Worm (Caenorhabditis elegans) whole organism, L4 larva: Measurements from ENCODE around the gene Y32F6A.4.

Experiments
- F26F4.8 ChIP-seq: fragments of 200-800 bp; sonication (Bioruptor generic); conservative IDR thresholded peaks from 2 replicates; pipeline ENCODE4 v1.3.6; 2022; ENCODE audit warnings: missing genetic modification characterization, missing compliant biosample characterization
- ZK546.5 ChIP-seq, 2 experiments: sonication (generic microtip); optimal IDR thresholded peaks; 2 replicates each; lab custom pipeline; 2017; ENCODE audit warnings: missing biosample characterization in 2 of 2, missing genetic modification characterization in 2 of 2
- aha-1 ChIP-seq: fragments of 150-350 bp; peaks from one replicate; lab custom pipeline; 2014; ENCODE audit warnings: missing biosample characterization, missing genetic modification characterization
- aly-2 ChIP-seq: sonication (generic microtip); optimal IDR thresholded peaks from 2 replicates; lab custom pipeline; 2018; ENCODE audit warnings: missing biosample characterization, missing genetic modification characterization
- ama-1 ChIP-seq: fragments of 150-350 bp; optimal IDR thresholded peaks from 2 replicates; lab custom pipeline; 2014; ENCODE audit warnings: inconsistent platforms, mixed read lengths
- ces-1 ChIP-seq: fragments of 150-350 bp; sonication (generic microtip); optimal IDR thresholded peaks from 4 replicates; lab custom pipeline; 2014; ENCODE audit warnings: missing biosample characterization, missing genetic modification reagents, missing genetic modification characterization
- cey-2 ChIP-seq: sonication (generic microtip); optimal IDR thresholded peaks from 3 replicates; lab custom pipeline; 2017; ENCODE audit warnings: missing genetic modification characterization, mild to moderate bottlenecking, missing compliant biosample characterization, antibody characterized with exemption, borderline replicate concordance; ENCODE audit not compliant: insufficient read depth
- daf-12 ChIP-seq: fragments of 150-350 bp; optimal IDR thresholded peaks from 2 replicates; lab custom pipeline; 2014; ENCODE audit warnings: missing biosample characterization, missing genetic modification reagents, missing genetic modification characterization
- daf-19 ChIP-seq: fragments of 200-800 bp; sonication (Bioruptor generic); conservative IDR thresholded peaks from 2 replicates; pipeline ENCODE4 v1.3.6; 2022; ENCODE audit warnings: missing genetic modification characterization, missing compliant biosample characterization
- daf-8 ChIP-seq: fragments of 200-800 bp; sonication (Bioruptor generic); IDR thresholded peaks from 2 replicates; pipeline ENCODE4 v1.3.6; 2022; ENCODE audit warnings: missing genetic modification characterization, missing compliant biosample characterization
- dmd-6 ChIP-seq: fragments of 200-800 bp; sonication (Bioruptor generic); IDR thresholded peaks from 2 replicates; pipeline ENCODE4 v1.3.6; 2022; ENCODE audit warnings: missing genetic modification reagents, missing genetic modification characterization, missing compliant biosample characterization
- egl-27 ChIP-seq: sonication (generic microtip); optimal IDR thresholded peaks from 3 replicates; lab custom pipeline; 2017; ENCODE audit warnings: missing biosample characterization, missing genetic modification reagents, missing genetic modification characterization
- egl-43 ChIP-seq: fragments of 200-800 bp; sonication (Bioruptor generic); IDR thresholded peaks from 2 replicates; pipeline ENCODE4 v1.3.6; 2022; ENCODE audit warnings: missing genetic modification reagents, missing genetic modification characterization, missing compliant biosample characterization
- fkh-10 ChIP-seq: fragments of 150-350 bp; optimal IDR thresholded peaks from 2 replicates; lab custom pipeline; 2014; ENCODE audit warnings: missing biosample characterization, missing genetic modification reagents, missing genetic modification characterization
- hif-1 ChIP-seq, 2 experiments: sonication (generic microtip); optimal IDR thresholded peaks; 2 replicates each; lab custom pipeline; 2016 to 2017; ENCODE audit warnings: missing compliant biosample characterization in 2 of 2, missing genetic modification characterization in 2 of 2, missing genetic modification reagents in 2 of 2, missing genotype in 2 of 2, mild to moderate bottlenecking in 1 of 2
- hlh-11 ChIP-seq: fragments of 200-800 bp; sonication (Bioruptor generic); optimal IDR thresholded peaks from 2 replicates; lab custom pipeline; 2018; ENCODE audit warnings: mild to moderate bottlenecking, missing genetic modification characterization, missing compliant biosample characterization
- jun-1 ChIP-seq: fragments of 150-350 bp; optimal IDR thresholded peaks from 2 replicates; lab custom pipeline; 2014; ENCODE audit warnings: missing biosample characterization, missing genetic modification reagents, missing genetic modification characterization
- lin-15B ChIP-seq: fragments of 150-350 bp; sonication (generic microtip); optimal IDR thresholded peaks from 3 replicates; lab custom pipeline; 2014; ENCODE audit warnings: missing biosample characterization, missing genetic modification characterization
- lin-38 ChIP-seq: fragments of 200-800 bp; sonication (Bioruptor generic); IDR thresholded peaks from 2 replicates; pipeline ENCODE4 v1.3.6; 2022; ENCODE audit warnings: missing genetic modification reagents, missing genetic modification characterization, missing compliant biosample characterization
- lir-3 ChIP-seq: sonication (generic microtip); optimal IDR thresholded peaks from 2 replicates; lab custom pipeline; 2016; ENCODE audit warnings: mild to moderate bottlenecking, missing genetic modification characterization, missing compliant biosample characterization
- madf-5 ChIP-seq, 2 experiments: fragments of 200-800 bp; sonication (Bioruptor generic); IDR thresholded peaks; 2 replicates each; pipeline ENCODE4 v1.3.6; 2022; ENCODE audit warnings: missing compliant biosample characterization in 2 of 2, missing genetic modification characterization in 2 of 2
- mdl-1 ChIP-seq, 2 experiments: fragments of 150-350 bp in 1 of 2; sonication (generic microtip) in 1 of 2; optimal IDR thresholded peaks; 2 replicates each; lab custom pipeline; 2014 to 2017; ENCODE audit warnings: missing biosample characterization in 2 of 2, missing genetic modification characterization in 2 of 2
- mes-2 ChIP-seq: sonication (generic microtip); optimal IDR thresholded peaks from 2 replicates; lab custom pipeline; 2016; ENCODE audit warnings: missing genotype, mild to moderate bottlenecking, missing genetic modification characterization, missing compliant biosample characterization; ENCODE audit not compliant: poor library complexity, severe bottlenecking
- mxl-3 ChIP-seq: fragments of 200-800 bp; sonication (Bioruptor generic); optimal IDR thresholded peaks from 2 replicates; lab custom pipeline; 2018; ENCODE audit warnings: mild to moderate bottlenecking, missing genetic modification characterization, missing compliant biosample characterization
- nhr-102 ChIP-seq: sonication (generic microtip); optimal IDR thresholded peaks from 2 replicates; lab custom pipeline; 2016; ENCODE audit warnings: mild to moderate bottlenecking, missing genetic modification characterization, moderate library complexity, missing compliant biosample characterization
- nhr-11 ChIP-seq: fragments of 150-350 bp; optimal IDR thresholded peaks from 2 replicates; lab custom pipeline; 2014; ENCODE audit warnings: missing biosample characterization, missing genetic modification characterization
- nhr-28 ChIP-seq: fragments of 150-350 bp; optimal IDR thresholded peaks from 2 replicates; lab custom pipeline; 2014; ENCODE audit warnings: missing biosample characterization, missing genetic modification characterization
- pha-4 ChIP-seq, 2 experiments: fragments of 150-350 bp in 1 of 2; fragments of 200-800 bp in 1 of 2; sonication (Bioruptor generic) in 1 of 2; IDR thresholded peaks in 1 of 2; optimal IDR thresholded peaks in 1 of 2; 2 replicates each; pipeline versions ENCODE4 v1.3.6 to Lab custom; 2014 to 2022; ENCODE audit warnings: missing genetic modification characterization in 2 of 2, missing genetic modification reagents in 2 of 2, missing biosample characterization in 1 of 2, missing compliant biosample characterization in 1 of 2
- php-3 ChIP-seq: fragments of 200-800 bp; sonication (Bioruptor generic); IDR thresholded peaks from 2 replicates; pipeline ENCODE4 v1.3.6; 2022; ENCODE audit warnings: missing genetic modification reagents, missing genetic modification characterization, missing compliant biosample characterization
- pqm-1 ChIP-seq: sonication (generic microtip); optimal IDR thresholded peaks from 2 replicates; lab custom pipeline; 2017; ENCODE audit warnings: missing biosample characterization, missing genetic modification characterization
- rbr-2 ChIP-seq: sonication (generic microtip); optimal IDR thresholded peaks from 2 replicates; lab custom pipeline; 2016; ENCODE audit warnings: missing genotype, missing genetic modification characterization, missing compliant biosample characterization
- sdz-12 ChIP-seq: fragments of 200-800 bp; sonication (Bioruptor generic); optimal IDR thresholded peaks from 2 replicates; lab custom pipeline; 2018; ENCODE audit warnings: mild to moderate bottlenecking, missing genetic modification characterization, missing compliant biosample characterization
- set-16 ChIP-seq: fragments of 200-800 bp; sonication (Bioruptor generic); IDR thresholded peaks from 2 replicates; pipeline ENCODE4 v1.3.6; 2022; ENCODE audit warnings: missing genetic modification reagents, missing genetic modification characterization, missing compliant biosample characterization
- spr-3 ChIP-seq: fragments of 200-800 bp; sonication (Bioruptor generic); optimal IDR thresholded peaks from 2 replicates; lab custom pipeline; 2018; ENCODE audit warnings: mild to moderate bottlenecking, missing genetic modification characterization, missing compliant biosample characterization
- tag-97 ChIP-seq: fragments of 200-800 bp; sonication (Bioruptor generic); IDR thresholded peaks from 2 replicates; pipeline ENCODE4 v1.3.6; 2022; ENCODE audit warnings: missing genetic modification characterization, missing compliant biosample characterization
- unc-130 ChIP-seq: sonication (generic microtip); optimal IDR thresholded peaks from 2 replicates; lab custom pipeline; 2016; ENCODE audit warnings: missing genetic modification reagents, missing genetic modification characterization, missing compliant biosample characterization
- unc-62 ChIP-seq, 3 experiments: fragments of 150-350 bp in 1 of 3; sonication (generic microtip); optimal IDR thresholded peaks in 2 of 3; peaks in 1 of 3; 1 replicate in 1 of 3; 2 replicates in 2 of 3; lab custom pipeline; 2014 to 2017; ENCODE audit warnings: missing biosample characterization in 3 of 3, missing genetic modification characterization in 3 of 3, missing genetic modification reagents in 3 of 3, missing genotype in 1 of 3
- zag-1 ChIP-seq: fragments of 150-350 bp; optimal IDR thresholded peaks from 2 replicates; lab custom pipeline; 2014; ENCODE audit warnings: missing biosample characterization, missing genetic modification characterization
- zfp-2 ChIP-seq: sonication (generic microtip); optimal IDR thresholded peaks from 2 replicates; lab custom pipeline; 2016; ENCODE audit warnings: mild to moderate bottlenecking, missing genetic modification characterization, missing compliant biosample characterization
- ztf-11 ChIP-seq: fragments of 150-350 bp; optimal IDR thresholded peaks from 2 replicates; lab custom pipeline; 2014; ENCODE audit warnings: missing biosample characterization, missing genetic modification characterization

Y32F6A.4 gene

DNA sequence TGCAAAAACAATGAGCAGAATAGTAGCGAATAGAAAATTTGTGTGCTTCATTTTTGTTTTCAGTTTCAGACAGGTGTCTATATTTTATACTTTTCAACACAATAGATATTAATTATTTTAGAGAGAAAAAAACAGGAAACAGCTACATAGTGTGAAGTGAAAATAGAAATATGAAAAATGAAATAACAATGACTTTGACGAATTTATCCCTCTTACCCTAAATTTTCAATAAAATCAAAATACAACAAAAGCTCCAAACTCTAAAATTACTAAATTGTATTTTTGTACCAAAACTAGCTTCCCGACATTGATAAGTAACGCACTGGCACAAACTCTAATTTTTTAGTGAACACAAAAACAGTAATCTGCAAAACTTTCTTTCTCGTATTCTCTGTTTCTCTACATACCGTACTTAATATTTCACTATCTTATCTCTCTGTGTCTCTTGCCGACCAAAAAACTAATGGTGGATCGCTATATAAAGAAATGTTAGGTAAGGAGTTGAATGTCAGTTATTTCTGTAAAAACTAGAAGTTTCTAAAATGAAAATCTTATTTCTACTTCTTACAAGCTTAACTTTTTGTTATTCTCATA is 38.6 kb downstream of the Y32F6A.4 start, which contains the start of the genes col-151 and ugt-1 (continued):
- TF ChIP-seq hlh-11 (tag; lab: Kevin White, UChicago) (peak; percentile 15), dmd-6 (GFP tag; lab: Robert Waterston, UW) (peak; percentile 46), unc-130 (GFP tag; lab: Kevin White, UChicago) (no peak), daf-12 (tag; lab: Kevin White, UChicago) (no peak)

DNA sequence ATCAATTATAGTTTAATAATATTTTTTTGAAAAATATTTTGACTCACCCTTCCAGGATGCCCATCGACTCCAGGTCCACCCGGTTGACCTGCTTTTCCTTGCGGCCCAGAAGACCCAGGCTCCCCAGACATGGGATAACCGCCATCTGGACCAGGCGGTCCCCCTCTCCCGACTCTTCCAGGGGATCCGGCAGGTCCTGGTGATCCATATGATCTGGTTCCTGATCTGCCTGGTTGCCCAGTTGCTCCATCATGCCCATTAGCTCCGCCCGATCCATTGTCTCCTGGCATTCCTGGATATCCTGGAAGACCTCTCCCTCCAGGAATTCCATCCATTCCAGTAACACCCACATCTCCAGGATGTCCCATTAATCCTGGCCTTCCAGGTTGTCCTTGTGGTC is 40.2 kb downstream of the Y32F6A.4 start:
- no peak for TF ChIP-seq tag-97
- TF ChIP-seq set-16 = peak; percentile 87; the same call in 1 of the 2 replicates

DNA sequence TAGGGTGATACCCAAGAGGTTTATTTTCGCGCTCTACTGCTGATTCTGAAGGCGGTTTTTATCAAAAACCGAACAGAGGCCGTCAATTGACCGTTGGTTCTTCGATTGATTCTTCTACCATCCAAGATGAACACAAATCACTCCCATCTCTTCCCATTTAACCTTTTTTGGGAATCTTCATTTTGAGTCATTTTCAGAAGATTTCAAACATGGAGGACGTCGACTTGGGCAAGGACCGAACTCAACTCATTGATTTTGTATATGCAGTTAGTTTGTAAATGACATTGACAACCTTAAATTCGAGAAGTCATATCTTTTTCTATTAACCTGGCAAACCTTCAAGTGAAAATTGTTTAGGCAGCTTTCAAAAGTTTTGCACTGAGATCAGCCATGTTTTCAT is 45.5 kb downstream of the Y32F6A.4 start, which contains the start of gene AC3.5:
Gene AC3.5 (plus strand): TSS at position 210 of the 400 bp plus-strand sequence.
- TF ChIP-seq madf-5 (GFP tag; IDR thresholded peaks at IDR 0.05; lab: Robert Waterston, UW) (no peak), spr-3 (GFP tag; lab: Kevin White, UChicago) (no peak), lin-38 (GFP tag; lab: Robert Waterston, UW) (no peak), egl-27 (tag; lab: Kevin White, UChicago) (no peak), jun-1 (tag; lab: Kevin White, UChicago) (no peak), cey-2 (tag; lab: Kevin White, UChicago) (no peak), ces-1 (GFP tag; lab: Kevin White, UChicago) (no peak), hlh-11 (tag; lab: Kevin White, UChicago) (no peak), sdz-12 (GFP tag; lab: Kevin White, UChicago) (no peak), ama-1 (lab: Kevin White, UChicago) (no peak), nhr-102 (tag; lab: Kevin White, UChicago) (no peak), aha-1 (no peak), daf-8 (GFP tag; lab: Robert Waterston, UW) (no peak), mes-2 (tag; lab: Kevin White, UChicago) (no peak), nhr-11 (tag; lab: Kevin White, UChicago) (no peak), lir-3 (tag; lab: Kevin White, UChicago) (no peak), aly-2 (tag; lab: Kevin White, UChicago) (no peak), php-3 (GFP tag; lab: Robert Waterston, UW) (no peak), unc-62 (GFP tag; optimal IDR thresholded peaks at IDR 0.05 in 1 of 2; lab: Kevin White, UChicago) (peak in 1 of 2 experiments; percentile 56), unc-62 (tag; optimal IDR thresholded peaks at IDR 0.05; lab: Kevin White, UChicago) (no peak), fkh-10 (no peak), pqm-1 (no peak), F26F4.8 (no peak), mxl-3 (peak; percentile 12), nhr-28 (peak; percentile 88)

DNA sequence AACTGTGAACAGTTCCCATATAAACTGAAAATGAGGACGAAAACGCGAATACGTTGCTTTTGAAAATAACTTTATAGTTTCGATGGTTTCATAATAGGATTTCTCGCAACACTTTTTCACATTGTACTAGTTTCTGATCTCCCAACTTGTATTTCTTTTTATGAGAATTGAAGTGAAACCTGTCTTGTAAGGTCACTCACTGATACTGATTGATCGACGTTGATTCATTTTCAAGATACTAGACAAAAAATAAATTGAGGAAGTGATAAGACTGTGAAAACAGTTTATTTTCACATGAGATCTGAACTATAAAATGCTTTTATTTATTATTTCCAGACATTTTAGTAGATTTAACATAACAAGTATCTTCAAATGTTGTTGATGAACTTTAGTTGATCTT is 46.5 kb downstream of the Y32F6A.4 start:
- peak; percentile 31 for TF ChIP-seq nhr-28
- no peak for TF ChIP-seq ZK546.5 (tag; optimal IDR thresholded peaks at IDR 0.05; lab: Kevin White, UChicago)
- TF ChIP-seq daf-19 (GFP tag; lab: Robert Waterston, UW) = no peak
- no peak for TF ChIP-seq mdl-1 (tag; optimal IDR thresholded peaks at IDR 0.05; lab: Kevin White, UChicago)
- no peak for TF ChIP-seq lin-15B
- no peak for TF ChIP-seq hif-1 (tag; optimal IDR thresholded peaks at IDR 0.05; lab: Kevin White, UChicago)
- no peak for TF ChIP-seq rbr-2 (tag; lab: Kevin White, UChicago)
- TF ChIP-seq pha-4 (GFP tag; IDR thresholded peaks at IDR 0.05; lab: Robert Waterston, UW) = no peak
- no peak for TF ChIP-seq pha-4 (tag; optimal IDR thresholded peaks at IDR 0.05; lab: Kevin White, UChicago)
- no peak for TF ChIP-seq egl-43 (GFP tag; lab: Robert Waterston, UW)
- peak in 1 of 2 experiments; percentile 2 for TF ChIP-seq unc-62 (GFP tag; optimal IDR thresholded peaks at IDR 0.05 in 1 of 2; lab: Kevin White, UChicago)
- TF ChIP-seq unc-62 (tag; optimal IDR thresholded peaks at IDR 0.05; lab: Kevin White, UChicago) = no peak
- TF ChIP-seq ztf-11 (tag; lab: Kevin White, UChicago) = no peak
- TF ChIP-seq zfp-2 (tag; lab: Kevin White, UChicago) = no peak
- no peak for TF ChIP-seq zag-1 (tag; lab: Kevin White, UChicago)
